Worm (Caenorhabditis elegans): ENCODE measurements around the gene C01B10.3.

DNA sequence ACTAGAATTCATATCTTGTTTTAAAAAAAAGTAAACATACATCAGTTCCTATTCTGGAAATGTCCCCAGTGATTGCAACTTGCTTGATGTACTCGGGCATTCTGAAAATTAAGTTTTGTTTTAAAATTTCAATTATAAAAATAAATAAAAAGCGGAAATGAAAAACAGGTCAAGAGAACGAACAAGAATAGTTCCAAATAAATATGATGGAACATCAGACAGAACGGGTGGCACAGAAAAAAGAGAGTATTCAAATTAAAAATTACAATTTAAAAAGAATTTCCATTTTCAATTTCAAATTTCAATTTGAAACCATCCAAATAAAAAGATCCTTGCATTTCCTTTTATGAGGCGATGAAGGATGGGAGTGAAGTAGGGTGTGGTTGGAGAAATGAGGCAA is at the start of gene C01B10.3:
- TF ChIP-seq rec-8 (tag; optimal IDR thresholded peaks at IDR 0.05) (no peak), hmg-20 (GFP tag; IDR thresholded peaks at IDR 0.05) (no peak), K12H6.12 (tag; optimal IDR thresholded peaks at IDR 0.05) (no peak), F33H1.4 (GFP tag; IDR thresholded peaks at IDR 0.05) (no peak), Y53G8AR.9 (GFP tag; conservative IDR thresholded peaks at IDR 0.05) (no peak), attf-6 (GFP tag; IDR thresholded peaks at IDR 0.05) (no peak)

All from whole organism, young adult.